Worm (Caenorhabditis elegans): ENCODE measurements around the gene srab-24.

The srab-24 gene

ce11 chrIV:14215777-14216176, 34.2 kb downstream of the srab-24 start:
- TF ChIP-seq ceh-13 (GFP tag; optimal IDR thresholded peaks at IDR 0.05) (no peak), scrt-1 (GFP tag; IDR thresholded peaks at IDR 0.05) (no peak), hmbx-1 (tag; optimal IDR thresholded peaks at IDR 0.05) (no peak)

- TF ChIP-seq F13C5.2 (tag; optimal IDR thresholded peaks at IDR 0.05) = no peak
- no peak for TF ChIP-seq hnd-1 (tag; optimal IDR thresholded peaks at IDR 0.05)
- no peak for TF ChIP-seq flt-1 (GFP tag; IDR thresholded peaks at IDR 0.05)
- TF ChIP-seq tbx-37 (GFP tag; conservative IDR thresholded peaks at IDR 0.05) = no peak
- TF ChIP-seq sea-1 (GFP tag; conservative IDR thresholded peaks at IDR 0.05) = no peak
- TF ChIP-seq tra-4 (tag; optimal IDR thresholded peaks at IDR 0.05) = no peak
- no peak for TF ChIP-seq ceh-36 (tag; optimal IDR thresholded peaks at IDR 0.05)
- TF ChIP-seq ceh-13 (GFP tag; optimal IDR thresholded peaks at IDR 0.05) = no peak
- no peak for TF ChIP-seq hmbx-1 (tag; optimal IDR thresholded peaks at IDR 0.05)
- TF ChIP-seq B0310.2 (tag; optimal IDR thresholded peaks at IDR 0.05) = no peak
- TF ChIP-seq hmg-4 (GFP tag; optimal IDR thresholded peaks at IDR 0.05) = no peak
- no peak for TF ChIP-seq aly-1 (tag; optimal IDR thresholded peaks at IDR 0.05)
Observed at ce11 chrIV:14203162-14203561, 46.9 kb downstream of the srab-24 start, which contains the start of gene F02H6.3. Gene F02H6.3, plus strand, starts transcription at chrIV:14203427.

- no peak for TF ChIP-seq F13C5.2 (tag; optimal IDR thresholded peaks at IDR 0.05)
- TF ChIP-seq tbx-37 (GFP tag; conservative IDR thresholded peaks at IDR 0.05) = no peak
- TF ChIP-seq ceh-13 (GFP tag; optimal IDR thresholded peaks at IDR 0.05) = no peak
- TF ChIP-seq hnd-1 (tag; optimal IDR thresholded peaks at IDR 0.05) = no peak
- TF ChIP-seq tbx-11 (GFP tag; IDR thresholded peaks at IDR 0.05) = no peak
- no peak for TF ChIP-seq B0310.2 (tag; optimal IDR thresholded peaks at IDR 0.05)
- no peak for TF ChIP-seq tra-4 (tag; optimal IDR thresholded peaks at IDR 0.05)
- no peak for TF ChIP-seq ets-7 (tag; optimal IDR thresholded peaks at IDR 0.05)
- no peak for TF ChIP-seq ceh-36 (tag; optimal IDR thresholded peaks at IDR 0.05)
- TF ChIP-seq hmbx-1 (tag; optimal IDR thresholded peaks at IDR 0.05) = no peak
- TF ChIP-seq scrt-1 (GFP tag; IDR thresholded peaks at IDR 0.05) = no peak
- TF ChIP-seq sea-1 (GFP tag; conservative IDR thresholded peaks at IDR 0.05) = no peak
- TF ChIP-seq ama-1 (optimal IDR thresholded peaks at IDR 0.05) = no peak
- TF ChIP-seq aly-1 (tag; optimal IDR thresholded peaks at IDR 0.05) = no peak
Observed at ce11 chrIV:14196176-14196575, 53.8 kb downstream of the srab-24 start, which contains the start of gene F02H6.2. Gene F02H6.2, plus strand, starts transcription at chrIV:14196476.
